Worm (Caenorhabditis elegans) whole organism, late embryonic: ENCODE data around the gene irld-6.

Experiments used
- C08G9.2 ChIP-seq: sonication (generic microtip); optimal IDR thresholded peaks from 2 replicates; lab custom pipeline; 2016; ENCODE audit warnings: mild to moderate bottlenecking, missing genetic modification characterization, moderate library complexity, missing compliant biosample characterization
- F13H6.1 ChIP-seq: sonication (generic microtip); optimal IDR thresholded peaks from 2 replicates; lab custom pipeline; 2016; ENCODE audit warnings: missing genetic modification characterization, missing compliant biosample characterization
- K09A11.1 ChIP-seq: sonication (generic microtip); optimal IDR thresholded peaks from 2 replicates; lab custom pipeline; 2017; ENCODE audit warnings: antibody characterized with exemption, mild to moderate bottlenecking, missing genetic modification characterization, missing compliant biosample characterization; ENCODE audit not compliant: insufficient read depth
- ahr-1 ChIP-seq: sonication (generic microtip); optimal IDR thresholded peaks from 2 replicates; lab custom pipeline; 2016; ENCODE audit warnings: missing genetic modification characterization, missing compliant biosample characterization
- ama-1 ChIP-seq: fragments of 150-350 bp; optimal IDR thresholded peaks from 2 replicates; lab custom pipeline; 2014
- ceh-14 ChIP-seq: sonication (generic microtip); optimal IDR thresholded peaks from 2 replicates; lab custom pipeline; 2016; ENCODE audit warnings: missing genotype, missing genetic modification characterization, missing compliant biosample characterization
- ceh-18 ChIP-seq: sonication (generic microtip); optimal IDR thresholded peaks from 2 replicates; lab custom pipeline; 2016; ENCODE audit warnings: missing genetic modification characterization, missing compliant biosample characterization
- ceh-19 ChIP-seq: fragments of 200-800 bp; sonication (Bioruptor generic); optimal IDR thresholded peaks from 2 replicates; lab custom pipeline; 2018; ENCODE audit warnings: mild to moderate bottlenecking, missing genetic modification characterization, missing compliant biosample characterization
- ceh-30 ChIP-seq: fragments of 150-350 bp; optimal IDR thresholded peaks from 2 replicates; lab custom pipeline; 2014; ENCODE audit warnings: missing biosample characterization, missing genetic modification characterization
- ceh-34 ChIP-seq: sonication (generic microtip); optimal IDR thresholded peaks from 2 replicates; lab custom pipeline; 2016; ENCODE audit warnings: mild to moderate bottlenecking, missing genetic modification characterization, missing compliant biosample characterization
- ceh-9 ChIP-seq: sonication (generic microtip); optimal IDR thresholded peaks from 2 replicates; lab custom pipeline; 2016; ENCODE audit warnings: mild to moderate bottlenecking, missing genetic modification characterization, inconsistent platforms, missing compliant biosample characterization
- dmd-4 ChIP-seq: sonication (generic microtip); optimal IDR thresholded peaks from 2 replicates; lab custom pipeline; 2016; ENCODE audit warnings: borderline replicate concordance, missing genetic modification characterization, missing compliant biosample characterization
- dve-1 ChIP-seq: sonication (generic microtip); optimal IDR thresholded peaks from 2 replicates; lab custom pipeline; 2017; ENCODE audit warnings: antibody characterized with exemption, mild to moderate bottlenecking, missing genetic modification characterization, missing compliant biosample characterization
- elt-4 ChIP-seq: sonication (generic microtip); optimal IDR thresholded peaks from 2 replicates; lab custom pipeline; 2016; ENCODE audit warnings: missing genetic modification characterization, missing compliant biosample characterization
- ets-4 ChIP-seq: sonication (generic microtip); optimal IDR thresholded peaks from 2 replicates; lab custom pipeline; 2016; ENCODE audit warnings: missing genetic modification characterization, missing compliant biosample characterization
- fkh-10 ChIP-seq: fragments of 150-350 bp; optimal IDR thresholded peaks from 2 replicates; lab custom pipeline; 2014; ENCODE audit warnings: missing biosample characterization, missing genetic modification reagents, missing genetic modification characterization
- fkh-6 ChIP-seq: sonication (generic microtip); optimal IDR thresholded peaks from 2 replicates; lab custom pipeline; 2016; ENCODE audit warnings: missing genetic modification characterization, missing compliant biosample characterization
- hlh-15 ChIP-seq: sonication (generic microtip); optimal IDR thresholded peaks from 2 replicates; lab custom pipeline; 2016; ENCODE audit warnings: missing genetic modification characterization, missing compliant biosample characterization
- hlh-30 ChIP-seq: sonication (generic microtip); optimal IDR thresholded peaks from 2 replicates; lab custom pipeline; 2017; ENCODE audit warnings: antibody characterized with exemption, missing genetic modification characterization, missing compliant biosample characterization; ENCODE audit not compliant: insufficient read depth
- lin-11 ChIP-seq: fragments of 200-800 bp; sonication (Bioruptor generic); optimal IDR thresholded peaks from 2 replicates; lab custom pipeline; 2018; ENCODE audit warnings: mild to moderate bottlenecking, missing genetic modification characterization, missing compliant biosample characterization
- madf-2 ChIP-seq: sonication (generic microtip); optimal IDR thresholded peaks from 2 replicates; lab custom pipeline; 2017; ENCODE audit warnings: missing genetic modification characterization, missing compliant biosample characterization
- mec-3 ChIP-seq: sonication (generic microtip); optimal IDR thresholded peaks from 2 replicates; lab custom pipeline; 2016; ENCODE audit warnings: borderline replicate concordance, missing genetic modification characterization, missing compliant biosample characterization
- nfya-1 ChIP-seq: sonication (generic microtip); optimal IDR thresholded peaks from 2 replicates; lab custom pipeline; 2017; ENCODE audit warnings: missing genetic modification characterization, mild to moderate bottlenecking, missing compliant biosample characterization, antibody characterized with exemption, moderate library complexity
- nhr-11 ChIP-seq: fragments of 150-350 bp; optimal IDR thresholded peaks from 2 replicates; lab custom pipeline; 2014; ENCODE audit warnings: missing biosample characterization, missing genetic modification characterization
- nhr-232 ChIP-seq: sonication (generic microtip); optimal IDR thresholded peaks from 2 replicates; lab custom pipeline; 2016; ENCODE audit warnings: missing genetic modification characterization, missing compliant biosample characterization
- npax-4 ChIP-seq: sonication (generic microtip); optimal IDR thresholded peaks from 2 replicates; lab custom pipeline; 2016; ENCODE audit warnings: missing genetic modification characterization, missing compliant biosample characterization
- pag-3 ChIP-seq: sonication (generic microtip); optimal IDR thresholded peaks from 2 replicates; lab custom pipeline; 2016; ENCODE audit warnings: missing compliant biosample characterization, missing genetic modification characterization, borderline replicate concordance
- pat-9 ChIP-seq: fragments of 200-800 bp; sonication (Bioruptor generic); optimal IDR thresholded peaks from 2 replicates; lab custom pipeline; 2018; ENCODE audit warnings: mild to moderate bottlenecking, missing genetic modification characterization, moderate library complexity, missing compliant biosample characterization
- sdc-2 ChIP-seq: sonication (generic microtip); optimal IDR thresholded peaks from 2 replicates; lab custom pipeline; 2016; ENCODE audit warnings: missing genotype, missing genetic modification characterization, missing compliant biosample characterization
- sox-2 ChIP-seq: fragments of 200-800 bp; sonication (Bioruptor generic); IDR thresholded peaks from 2 replicates; pipeline ENCODE4 v1.3.6; 2022; ENCODE audit warnings: missing genetic modification reagents, missing genetic modification characterization, missing compliant biosample characterization
- syd-9 ChIP-seq: sonication (generic microtip); optimal IDR thresholded peaks from 2 replicates; lab custom pipeline; 2016; ENCODE audit warnings: mild to moderate bottlenecking, missing genetic modification characterization, moderate library complexity, missing compliant biosample characterization
- tbx-2 ChIP-seq: sonication (generic microtip); optimal IDR thresholded peaks from 2 replicates; lab custom pipeline; 2016; ENCODE audit warnings: missing genetic modification characterization, missing compliant biosample characterization
- unc-3 ChIP-seq, 2 experiments: fragments of 200-800 bp in 1 of 2; sonication (Bioruptor generic) in 1 of 2; sonication (generic microtip) in 1 of 2; conservative IDR thresholded peaks in 1 of 2; optimal IDR thresholded peaks in 1 of 2; 2 replicates each; pipeline versions ENCODE4 v1.3.6 to Lab custom; 2016 to 2022; ENCODE audit warnings: missing compliant biosample characterization in 2 of 2, missing genetic modification characterization in 2 of 2, missing genetic modification reagents in 1 of 2
- unc-55 ChIP-seq: sonication (generic microtip); optimal IDR thresholded peaks from 2 replicates; lab custom pipeline; 2017; ENCODE audit warnings: missing biosample characterization, missing genetic modification reagents, missing genetic modification characterization
- unc-86 ChIP-seq: sonication (generic microtip); optimal IDR thresholded peaks from 2 replicates; lab custom pipeline; 2016; ENCODE audit warnings: missing genetic modification characterization, missing compliant biosample characterization
- zip-5 ChIP-seq: sonication (generic microtip); optimal IDR thresholded peaks from 2 replicates; lab custom pipeline; 2016; ENCODE audit warnings: missing genetic modification characterization, missing compliant biosample characterization
- ztf-16 ChIP-seq: sonication (generic microtip); optimal IDR thresholded peaks from 2 replicates; lab custom pipeline; 2017; ENCODE audit warnings: missing genetic modification characterization, missing compliant biosample characterization

irld-6 gene

DNA sequence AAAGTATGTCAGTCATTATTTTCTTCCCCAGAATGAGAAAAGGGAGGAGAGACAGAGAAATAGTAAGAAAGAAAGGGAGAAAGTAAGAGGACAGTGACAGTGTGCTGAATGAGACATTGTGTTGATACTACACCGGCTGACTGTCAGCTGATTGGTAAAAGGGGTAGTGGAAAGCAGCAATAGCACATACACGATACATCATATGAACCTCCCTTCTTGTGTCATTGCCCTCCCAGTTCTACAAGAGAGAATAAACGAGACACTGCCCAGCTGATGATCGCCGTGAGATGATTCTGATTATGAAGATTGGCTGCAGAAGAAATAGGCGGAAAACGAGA, 36.8 kb downstream of the irld-6 start:
- TF ChIP-seq sox-2 (no peak), npax-4 (tag; lab: Kevin White, UChicago) (no peak), ama-1 (no peak), ceh-19 (GFP tag; lab: Kevin White, UChicago) (no peak), dve-1 (peak; percentile 23), ahr-1 (tag; lab: Kevin White, UChicago) (no peak), ets-4 (tag; lab: Kevin White, UChicago) (no peak), sdc-2 (tag; lab: Kevin White, UChicago) (no peak), mec-3 (no peak), hlh-30 (tag; lab: Kevin White, UChicago) (peak; percentile 94), nfya-1 (tag; lab: Kevin White, UChicago) (peak; percentile 26), K09A11.1 (tag; lab: Kevin White, UChicago) (no peak), F13H6.1 (tag; lab: Kevin White, UChicago) (no peak), dmd-4 (tag; lab: Kevin White, UChicago) (no peak), hlh-15 (tag; lab: Kevin White, UChicago) (no peak), elt-4 (tag; lab: Kevin White, UChicago) (no peak), fkh-10 (no peak), ceh-30 (tag; lab: Kevin White, UChicago) (no peak), unc-55 (GFP tag; lab: Kevin White, UChicago) (peak; percentile 21), ceh-14 (tag; lab: Kevin White, UChicago) (no peak)

DNA sequence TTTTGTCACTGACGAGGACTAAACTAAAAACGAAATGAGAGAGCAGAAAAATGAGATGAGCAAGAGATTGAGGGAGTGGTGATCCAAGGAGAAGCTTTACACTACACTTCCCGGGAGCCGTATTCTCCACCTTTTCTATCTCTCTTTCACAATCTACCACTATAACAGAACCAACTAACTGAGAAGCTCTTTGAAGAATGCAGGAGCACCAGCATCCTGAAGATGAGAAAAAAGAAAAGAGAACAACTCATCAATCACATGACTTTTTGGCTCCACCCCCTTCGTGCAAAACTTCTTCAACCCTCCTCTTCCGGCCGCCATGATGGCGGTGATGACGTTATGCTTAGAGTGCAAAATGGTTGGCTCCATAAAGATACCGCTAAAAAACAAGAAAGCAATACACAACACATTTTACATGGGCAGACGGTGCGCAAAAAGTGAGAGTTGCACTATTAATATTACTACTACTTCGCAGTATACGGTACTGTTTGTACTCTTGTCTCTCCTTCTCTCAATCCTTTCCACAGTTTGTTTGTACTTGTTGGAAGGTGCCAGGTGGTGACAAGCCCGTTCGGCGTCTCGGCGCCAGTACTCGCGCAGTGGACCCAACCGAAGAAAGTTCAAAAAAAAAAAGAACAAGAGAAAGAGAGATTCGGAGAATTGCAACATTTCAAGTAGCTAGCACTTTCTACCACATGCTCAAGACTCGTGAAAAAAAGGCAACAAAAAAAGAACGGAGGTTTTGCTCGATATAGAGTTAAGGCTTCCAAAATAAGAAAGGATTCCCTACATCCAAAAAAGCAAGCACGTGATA, 37.4 kb downstream of the irld-6 start:
- TF ChIP-seq nhr-232 (tag; lab: Kevin White, UChicago) (no peak), fkh-10 (no peak), ceh-34 (tag; lab: Kevin White, UChicago) (no peak), pag-3 (tag; lab: Kevin White, UChicago) (no peak), unc-55 (GFP tag; lab: Kevin White, UChicago) (no peak), nfya-1 (tag; lab: Kevin White, UChicago) (no peak), C08G9.2 (tag; lab: Kevin White, UChicago) (no peak), nhr-11 (tag; lab: Kevin White, UChicago) (no peak), hlh-30 (tag; lab: Kevin White, UChicago) (peak; percentile 37), elt-4 (tag; lab: Kevin White, UChicago) (no peak), syd-9 (tag; lab: Kevin White, UChicago) (no peak), fkh-6 (tag; lab: Kevin White, UChicago) (no peak), tbx-2 (tag; lab: Kevin White, UChicago) (no peak), unc-86 (tag; lab: Kevin White, UChicago) (no peak), ceh-9 (tag; lab: Kevin White, UChicago) (no peak), npax-4 (tag; lab: Kevin White, UChicago) (no peak), ceh-30 (tag; lab: Kevin White, UChicago) (no peak), zip-5 (tag; lab: Kevin White, UChicago) (no peak), K09A11.1 (tag; lab: Kevin White, UChicago) (peak; percentile 26), unc-3 (GFP tag; conservative IDR thresholded peaks at IDR 0.05; lab: Robert Waterston, UW) (no peak), unc-3 (tag; optimal IDR thresholded peaks at IDR 0.05; lab: Kevin White, UChicago) (no peak), pat-9 (tag; lab: Kevin White, UChicago) (no peak), lin-11 (tag; lab: Kevin White, UChicago) (no peak), ztf-16 (tag; lab: Kevin White, UChicago) (no peak), ceh-18 (tag; lab: Kevin White, UChicago) (peak; percentile 39), madf-2 (tag; lab: Kevin White, UChicago) (no peak), sdc-2 (tag; lab: Kevin White, UChicago) (no peak)
